Worm (Caenorhabditis elegans) whole organism, late embryonic: ENCODE data around the gene cyp-33C3.
A peak's percentile ranks its signal among the peaks of the same experiment; 100 is the strongest.

Source experiments
- F13H6.1 ChIP-seq: sonication (generic microtip); optimal IDR thresholded peaks from 2 replicates; lab custom pipeline; 2016; ENCODE audit warnings: missing genetic modification characterization, missing compliant biosample characterization
- K02D7.2 ChIP-seq: sonication (generic microtip); optimal IDR thresholded peaks from 2 replicates; lab custom pipeline; 2017; ENCODE audit warnings: mild to moderate bottlenecking, missing genetic modification characterization, missing compliant biosample characterization
- K09A11.1 ChIP-seq: sonication (generic microtip); optimal IDR thresholded peaks from 2 replicates; lab custom pipeline; 2017; ENCODE audit warnings: antibody characterized with exemption, mild to moderate bottlenecking, missing genetic modification characterization, missing compliant biosample characterization; ENCODE audit not compliant: insufficient read depth
- Y22D7AL.16 ChIP-seq: sonication (generic microtip); optimal IDR thresholded peaks from 2 replicates; lab custom pipeline; 2016; ENCODE audit warnings: missing genetic modification characterization, missing compliant biosample characterization
- ahr-1 ChIP-seq: sonication (generic microtip); optimal IDR thresholded peaks from 2 replicates; lab custom pipeline; 2016; ENCODE audit warnings: missing genetic modification characterization, missing compliant biosample characterization
- ceh-18 ChIP-seq: sonication (generic microtip); optimal IDR thresholded peaks from 2 replicates; lab custom pipeline; 2016; ENCODE audit warnings: missing genetic modification characterization, missing compliant biosample characterization
- ceh-19 ChIP-seq: fragments of 200-800 bp; sonication (Bioruptor generic); optimal IDR thresholded peaks from 2 replicates; lab custom pipeline; 2018; ENCODE audit warnings: mild to moderate bottlenecking, missing genetic modification characterization, missing compliant biosample characterization
- ceh-2 ChIP-seq: sonication (generic microtip); optimal IDR thresholded peaks from 2 replicates; lab custom pipeline; 2016; ENCODE audit warnings: missing genotype, missing genetic modification characterization, missing compliant biosample characterization
- ceh-22 ChIP-seq: sonication (generic microtip); optimal IDR thresholded peaks from 2 replicates; lab custom pipeline; 2017; ENCODE audit warnings: missing biosample characterization, missing genetic modification characterization
- ceh-31 ChIP-seq: sonication (generic microtip); optimal IDR thresholded peaks from 2 replicates; lab custom pipeline; 2016; ENCODE audit warnings: missing genetic modification characterization, missing compliant biosample characterization
- ceh-45 ChIP-seq: fragments of 200-800 bp; sonication (Bioruptor generic); IDR thresholded peaks from 2 replicates; pipeline ENCODE4 v1.3.6; 2022; ENCODE audit warnings: missing genetic modification reagents, missing genetic modification characterization, missing compliant biosample characterization
- ceh-48 ChIP-seq: sonication (generic microtip); optimal IDR thresholded peaks from 2 replicates; lab custom pipeline; 2016; ENCODE audit warnings: missing genetic modification characterization, inconsistent platforms, missing compliant biosample characterization
- ceh-6 ChIP-seq: fragments of 200-800 bp; sonication (Bioruptor generic); optimal IDR thresholded peaks from 2 replicates; lab custom pipeline; 2018; ENCODE audit warnings: mild to moderate bottlenecking, missing genetic modification characterization, missing compliant biosample characterization
- ceh-9 ChIP-seq: sonication (generic microtip); optimal IDR thresholded peaks from 2 replicates; lab custom pipeline; 2016; ENCODE audit warnings: mild to moderate bottlenecking, missing genetic modification characterization, inconsistent platforms, missing compliant biosample characterization
- dmd-4 ChIP-seq: sonication (generic microtip); optimal IDR thresholded peaks from 2 replicates; lab custom pipeline; 2016; ENCODE audit warnings: borderline replicate concordance, missing genetic modification characterization, missing compliant biosample characterization
- elt-2 ChIP-seq: sonication (generic microtip); optimal IDR thresholded peaks from 2 replicates; lab custom pipeline; 2016; ENCODE audit warnings: missing genetic modification reagents, missing genetic modification characterization, missing compliant biosample characterization
- eyg-1 ChIP-seq: sonication (generic microtip); optimal IDR thresholded peaks from 2 replicates; lab custom pipeline; 2016; ENCODE audit warnings: missing genotype, missing genetic modification characterization, missing compliant biosample characterization
- gmeb-2 ChIP-seq: sonication (generic microtip); optimal IDR thresholded peaks from 2 replicates; lab custom pipeline; 2016; ENCODE audit warnings: missing genetic modification characterization, inconsistent platforms, missing compliant biosample characterization
- hlh-15 ChIP-seq: sonication (generic microtip); optimal IDR thresholded peaks from 2 replicates; lab custom pipeline; 2016; ENCODE audit warnings: missing genetic modification characterization, missing compliant biosample characterization
- hlh-30 ChIP-seq: sonication (generic microtip); optimal IDR thresholded peaks from 2 replicates; lab custom pipeline; 2017; ENCODE audit warnings: antibody characterized with exemption, missing genetic modification characterization, missing compliant biosample characterization; ENCODE audit not compliant: insufficient read depth
- nhr-11 ChIP-seq: fragments of 150-350 bp; optimal IDR thresholded peaks from 2 replicates; lab custom pipeline; 2014; ENCODE audit warnings: missing biosample characterization, missing genetic modification characterization
- nhr-232 ChIP-seq: sonication (generic microtip); optimal IDR thresholded peaks from 2 replicates; lab custom pipeline; 2016; ENCODE audit warnings: missing genetic modification characterization, missing compliant biosample characterization
- odd-2 ChIP-seq: sonication (generic microtip); optimal IDR thresholded peaks from 2 replicates; lab custom pipeline; 2017; ENCODE audit warnings: antibody characterized with exemption, mild to moderate bottlenecking, missing genetic modification characterization, missing compliant biosample characterization
- pha-4 ChIP-seq: fragments of 150-350 bp; optimal IDR thresholded peaks from 2 replicates; lab custom pipeline; 2018; ENCODE audit warnings: missing biosample characterization, missing genetic modification reagents, missing genetic modification characterization
- pqm-1 ChIP-seq: sonication (generic microtip); optimal IDR thresholded peaks from 2 replicates; lab custom pipeline; 2016; ENCODE audit warnings: missing genetic modification characterization, missing compliant biosample characterization
- ref-2 ChIP-seq: sonication (generic microtip); optimal IDR thresholded peaks from 2 replicates; lab custom pipeline; 2016; ENCODE audit warnings: missing genetic modification characterization, missing compliant biosample characterization
- rnt-1 ChIP-seq: sonication (generic microtip); optimal IDR thresholded peaks from 2 replicates; lab custom pipeline; 2016; ENCODE audit warnings: missing genetic modification characterization, missing compliant biosample characterization
- sox-4 ChIP-seq: sonication (generic microtip); optimal IDR thresholded peaks from 2 replicates; lab custom pipeline; 2017; ENCODE audit warnings: mild to moderate bottlenecking, missing genetic modification characterization, inconsistent platforms, missing compliant biosample characterization
- syd-9 ChIP-seq: sonication (generic microtip); optimal IDR thresholded peaks from 2 replicates; lab custom pipeline; 2016; ENCODE audit warnings: mild to moderate bottlenecking, missing genetic modification characterization, moderate library complexity, missing compliant biosample characterization
- tbx-2 ChIP-seq: sonication (generic microtip); optimal IDR thresholded peaks from 2 replicates; lab custom pipeline; 2016; ENCODE audit warnings: missing genetic modification characterization, missing compliant biosample characterization
- tbx-7 ChIP-seq: sonication (generic microtip); optimal IDR thresholded peaks from 2 replicates; lab custom pipeline; 2016; ENCODE audit warnings: missing genotype, missing genetic modification characterization, missing compliant biosample characterization
- unc-3 ChIP-seq, 2 experiments: fragments of 200-800 bp in 1 of 2; sonication (Bioruptor generic) in 1 of 2; sonication (generic microtip) in 1 of 2; conservative IDR thresholded peaks in 1 of 2; optimal IDR thresholded peaks in 1 of 2; 2 replicates each; pipeline versions ENCODE4 v1.3.6 to Lab custom; 2016 to 2022; ENCODE audit warnings: missing compliant biosample characterization in 2 of 2, missing genetic modification characterization in 2 of 2, missing genetic modification reagents in 1 of 2
- unc-42 ChIP-seq: sonication (generic microtip); optimal IDR thresholded peaks from 2 replicates; lab custom pipeline; 2016; ENCODE audit warnings: missing genotype, missing genetic modification characterization, missing compliant biosample characterization
- unc-86 ChIP-seq: sonication (generic microtip); optimal IDR thresholded peaks from 2 replicates; lab custom pipeline; 2016; ENCODE audit warnings: missing genetic modification characterization, missing compliant biosample characterization

cyp-33C3 gene

DNA sequence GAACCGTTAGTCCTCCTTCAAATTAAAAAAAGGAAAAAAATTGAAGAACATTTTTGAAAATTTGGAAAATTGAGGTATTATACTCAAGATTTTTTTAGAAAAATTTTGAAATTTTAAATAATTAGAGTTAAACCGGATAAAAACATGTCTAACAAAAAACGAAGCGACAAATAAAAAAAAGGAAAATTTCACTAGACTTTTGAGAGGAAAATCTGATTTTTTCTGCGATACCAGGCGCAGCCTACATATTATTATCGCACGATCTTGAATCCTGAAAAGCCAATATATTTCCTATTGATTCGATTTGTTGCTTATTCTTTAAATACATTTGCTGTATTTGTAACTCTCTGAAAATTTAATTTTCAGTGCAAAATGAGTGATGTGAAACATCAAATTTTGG lies 27.2 kb upstream of the cyp-33C3 start, which contains the start of gene nstp-8:
Gene nstp-8 (plus strand): TSS at position 301 of the 400 bp plus-strand sequence.
- TF ChIP-seq ceh-48 (tag; lab: Kevin White, UChicago), result no peak

DNA sequence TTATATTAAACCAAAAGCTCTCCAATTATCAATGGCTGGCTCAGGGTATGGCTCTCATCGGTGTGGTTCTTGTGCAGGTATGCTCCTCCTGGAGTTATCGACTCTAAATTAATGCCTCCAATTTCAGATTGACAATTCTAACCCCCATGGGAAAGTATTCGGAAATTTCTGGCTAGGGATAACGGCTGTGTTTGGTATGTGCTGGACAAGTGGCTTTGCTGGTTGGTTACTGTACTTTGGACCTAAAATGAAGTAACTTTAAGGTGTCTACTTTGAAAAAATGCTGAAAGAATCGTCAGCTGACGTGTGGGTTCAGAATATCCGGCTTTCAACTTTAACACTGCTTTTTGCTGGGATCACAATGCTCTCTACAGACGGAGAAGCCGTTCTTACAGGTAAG lies 25.7 kb upstream of the cyp-33C3 start:
- TF ChIP-seq Y22D7AL.16 (no peak), ceh-2 (tag; lab: Kevin White, UChicago) (no peak), pha-4 (tag; lab: Kevin White, UChicago) (no peak), eyg-1 (tag; lab: Kevin White, UChicago) (no peak), nhr-11 (tag; lab: Kevin White, UChicago) (no peak), K02D7.2 (no peak), tbx-2 (tag; lab: Kevin White, UChicago) (no peak), ceh-19 (GFP tag; lab: Kevin White, UChicago) (no peak), odd-2 (tag; lab: Kevin White, UChicago) (no peak), ceh-31 (tag; lab: Kevin White, UChicago) (no peak), pqm-1 (no peak), ceh-22 (no peak), ceh-18 (tag; lab: Kevin White, UChicago) (no peak), unc-42 (tag; lab: Kevin White, UChicago) (no peak)

DNA sequence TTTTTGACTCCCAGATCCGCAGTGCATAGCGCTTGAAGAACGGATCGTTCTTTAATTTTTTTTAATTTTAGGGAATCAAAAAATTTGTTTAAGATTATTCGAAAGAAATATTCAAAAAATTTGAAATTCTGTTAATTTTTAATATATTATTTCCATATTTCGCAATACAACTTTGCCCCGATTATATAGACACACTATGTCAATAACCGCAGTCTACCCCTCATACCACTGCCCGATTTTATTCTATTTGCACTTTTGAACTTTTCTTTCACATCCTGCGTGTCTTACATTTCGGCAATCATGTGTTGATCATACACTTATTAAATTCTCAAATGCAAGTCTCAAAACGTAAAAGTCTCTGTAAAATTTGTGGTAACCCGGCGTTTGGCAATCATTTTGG lies 23.8 kb upstream of the cyp-33C3 start, which contains the start of gene nhr-56:
Gene nhr-56 (plus strand): TSS at position 202 of the 400 bp plus-strand sequence.
- no peak for TF ChIP-seq ceh-6
- peak; percentile 22 for TF ChIP-seq hlh-30 (tag; lab: Kevin White, UChicago)

DNA sequence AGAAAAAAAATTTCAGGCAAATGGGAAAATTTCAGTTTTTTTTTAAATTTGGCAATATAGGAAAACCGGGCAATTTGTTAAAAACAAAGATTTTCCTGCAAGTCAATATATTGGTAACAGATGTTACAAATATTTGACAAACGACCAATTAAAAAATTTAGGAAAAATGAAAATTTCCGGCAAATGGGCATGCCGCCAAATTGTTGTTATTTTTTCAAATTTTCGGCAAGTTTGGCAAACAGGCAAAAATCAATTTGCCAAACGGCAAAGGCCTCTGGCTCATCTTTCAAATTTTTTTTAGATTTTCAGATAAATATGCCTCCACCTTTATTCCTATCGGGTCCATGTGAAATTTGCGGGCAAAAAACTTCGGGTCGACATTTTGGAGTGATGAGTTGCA lies 20.8 kb upstream of the cyp-33C3 start, which contains the start of gene nhr-128:
Gene nhr-128 (plus strand): TSS at position 301 of the 400 bp plus-strand sequence.
- no peak for TF ChIP-seq gmeb-2 (tag; lab: Kevin White, UChicago)
- TF ChIP-seq syd-9, result no peak
- no peak for TF ChIP-seq nhr-232 (tag; lab: Kevin White, UChicago)
- no peak for TF ChIP-seq unc-86 (tag; lab: Kevin White, UChicago)
- no peak for TF ChIP-seq hlh-30 (tag; lab: Kevin White, UChicago)
- no peak for TF ChIP-seq pqm-1
- TF ChIP-seq unc-3 (GFP tag; conservative IDR thresholded peaks at IDR 0.05; lab: Robert Waterston, UW), result no peak
- TF ChIP-seq unc-3 (tag; optimal IDR thresholded peaks at IDR 0.05; lab: Kevin White, UChicago), result no peak
- TF ChIP-seq elt-2 (tag; lab: Kevin White, UChicago), result no peak
- no peak for TF ChIP-seq dmd-4 (tag; lab: Kevin White, UChicago)
- no peak for TF ChIP-seq K02D7.2
- no peak for TF ChIP-seq F13H6.1
- no peak for TF ChIP-seq ceh-18 (tag; lab: Kevin White, UChicago)
- no peak for TF ChIP-seq K09A11.1 (tag; lab: Kevin White, UChicago)
- no peak for TF ChIP-seq hlh-15 (tag; lab: Kevin White, UChicago)

DNA sequence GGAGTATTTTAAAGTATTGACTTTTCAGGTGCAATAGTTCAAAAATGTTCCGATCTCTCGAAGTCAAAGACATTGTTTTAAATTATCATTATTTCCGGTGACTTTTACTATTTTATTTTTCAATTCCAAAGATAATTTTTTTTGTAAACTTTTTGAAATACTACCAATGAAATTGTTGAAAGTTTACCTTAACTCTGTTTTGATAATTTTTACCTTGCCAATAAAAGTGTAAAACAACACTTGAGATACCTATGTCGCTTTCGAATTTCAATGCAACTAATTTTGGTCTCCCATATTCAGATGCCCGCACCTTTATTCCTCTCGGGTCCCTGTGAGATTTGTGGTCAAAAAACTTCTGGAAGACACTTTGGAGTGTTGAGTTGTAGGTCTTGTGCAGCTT lies 17.4 kb upstream of the cyp-33C3 start, which contains the start of gene nhr-103:
Gene nhr-103 (plus strand): TSS at position 301 of the 400 bp plus-strand sequence.
- TF ChIP-seq ceh-9 (tag; lab: Kevin White, UChicago), result no peak
- TF ChIP-seq K09A11.1 (tag; lab: Kevin White, UChicago), result no peak
- TF ChIP-seq ahr-1 (tag; lab: Kevin White, UChicago), result no peak
- no peak for TF ChIP-seq K02D7.2
- TF ChIP-seq nhr-232 (tag; lab: Kevin White, UChicago), result no peak
- TF ChIP-seq tbx-7 (tag; lab: Kevin White, UChicago), result no peak
- no peak for TF ChIP-seq sox-4 (tag; lab: Kevin White, UChicago)
- no peak for TF ChIP-seq ceh-45
- TF ChIP-seq ref-2 (tag; lab: Kevin White, UChicago), result no peak
- no peak for TF ChIP-seq rnt-1 (tag; lab: Kevin White, UChicago)
